Worm (Caenorhabditis elegans): ENCODE data around the gene T21C9.6.

- TF ChIP-seq hmg-1.2 (GFP tag; IDR thresholded peaks at IDR 0.05) (no peak), nfya-2 (GFP tag; IDR thresholded peaks at IDR 0.05) (no peak)
Measured at ce11 chrV:10549717-10550116, 32.0 kb upstream of the T21C9.6 start, which contains the start of gene F32G8.2.
